Worm (Caenorhabditis elegans): Measurements from ENCODE around the gene srx-51.
"Not testable (repeated sequence)": the region's sequence is repeated elsewhere in the genome, so short reads cannot be mapped to it uniquely, and the experiment has no call there.

The srx-51 gene

DNA sequence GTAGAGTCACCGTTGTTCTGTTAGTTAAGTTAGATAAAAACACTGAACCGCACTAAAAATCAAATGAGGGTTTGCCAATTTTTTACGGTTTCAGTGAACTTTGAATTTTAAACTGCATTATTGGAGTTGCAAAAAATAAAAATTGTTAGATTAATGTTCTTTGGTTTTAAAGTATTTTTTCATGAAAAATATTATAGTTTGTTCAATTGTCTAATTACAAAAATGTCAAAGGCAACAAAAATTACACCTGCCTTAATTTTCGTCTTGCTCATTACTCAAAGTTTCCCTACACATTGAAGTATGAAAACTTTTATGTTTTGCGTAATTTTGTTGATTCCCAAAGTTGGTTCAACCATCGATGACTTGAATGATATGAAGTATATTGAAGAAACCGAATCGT is 29.1 kb downstream of the srx-51 start, which contains the start of gene irld-62:
Gene irld-62 (plus strand): TSS at position 301 of the 400 bp plus-strand sequence.
- TF ChIP-seq ets-7 (tag; optimal IDR thresholded peaks at IDR 0.05) = no peak
- TF ChIP-seq ceh-13 (GFP tag; optimal IDR thresholded peaks at IDR 0.05) = no peak
- TF ChIP-seq hnd-1 (tag; optimal IDR thresholded peaks at IDR 0.05) = no peak
- no peak for TF ChIP-seq ama-1 (optimal IDR thresholded peaks at IDR 0.05)
- no peak for TF ChIP-seq ceh-36 (tag; optimal IDR thresholded peaks at IDR 0.05)
- no peak for TF ChIP-seq sea-1 (GFP tag; conservative IDR thresholded peaks at IDR 0.05)
- no peak for TF ChIP-seq tra-4 (tag; optimal IDR thresholded peaks at IDR 0.05)
- TF ChIP-seq hmg-4 (GFP tag; optimal IDR thresholded peaks at IDR 0.05) = no peak
- TF ChIP-seq pes-1 (GFP tag; IDR thresholded peaks at IDR 0.05) = no peak
- TF ChIP-seq F13C5.2 (tag; optimal IDR thresholded peaks at IDR 0.05) = no peak
- no peak for TF ChIP-seq flt-1 (GFP tag; IDR thresholded peaks at IDR 0.05)
- no peak for TF ChIP-seq aly-1 (tag; optimal IDR thresholded peaks at IDR 0.05)
- no peak for TF ChIP-seq scrt-1 (GFP tag; IDR thresholded peaks at IDR 0.05)
- TF ChIP-seq tbx-37 (GFP tag; conservative IDR thresholded peaks at IDR 0.05) = no peak
- no peak for TF ChIP-seq hmbx-1 (tag; optimal IDR thresholded peaks at IDR 0.05)
- no peak for TF ChIP-seq tbx-11 (GFP tag; IDR thresholded peaks at IDR 0.05)
- TF ChIP-seq B0310.2 (tag; optimal IDR thresholded peaks at IDR 0.05) = no peak

- no peak for TF ChIP-seq tbx-37 (GFP tag; conservative IDR thresholded peaks at IDR 0.05)
- no peak for TF ChIP-seq ets-7 (tag; optimal IDR thresholded peaks at IDR 0.05)
- TF ChIP-seq ceh-36 (tag; optimal IDR thresholded peaks at IDR 0.05) = no peak
- no peak for TF ChIP-seq aly-1 (tag; optimal IDR thresholded peaks at IDR 0.05)
- no peak for TF ChIP-seq flt-1 (GFP tag; IDR thresholded peaks at IDR 0.05)
- TF ChIP-seq ama-1 (optimal IDR thresholded peaks at IDR 0.05) = no peak
- TF ChIP-seq ceh-13 (GFP tag; optimal IDR thresholded peaks at IDR 0.05) = no peak
- no peak for TF ChIP-seq hnd-1 (tag; optimal IDR thresholded peaks at IDR 0.05)
- TF ChIP-seq hmbx-1 (tag; optimal IDR thresholded peaks at IDR 0.05) = no peak
- no peak for TF ChIP-seq pes-1 (GFP tag; IDR thresholded peaks at IDR 0.05)
- TF ChIP-seq F13C5.2 (tag; optimal IDR thresholded peaks at IDR 0.05) = no peak
- TF ChIP-seq hmg-4 (GFP tag; optimal IDR thresholded peaks at IDR 0.05) = no peak
- TF ChIP-seq sea-1 (GFP tag; conservative IDR thresholded peaks at IDR 0.05) = no peak
- TF ChIP-seq B0310.2 (tag; optimal IDR thresholded peaks at IDR 0.05) = no peak
- TF ChIP-seq scrt-1 (GFP tag; IDR thresholded peaks at IDR 0.05) = no peak
Observed at ce11 chrV:15313529-15313928, 31.8 kb downstream of the srx-51 start.

DNA sequence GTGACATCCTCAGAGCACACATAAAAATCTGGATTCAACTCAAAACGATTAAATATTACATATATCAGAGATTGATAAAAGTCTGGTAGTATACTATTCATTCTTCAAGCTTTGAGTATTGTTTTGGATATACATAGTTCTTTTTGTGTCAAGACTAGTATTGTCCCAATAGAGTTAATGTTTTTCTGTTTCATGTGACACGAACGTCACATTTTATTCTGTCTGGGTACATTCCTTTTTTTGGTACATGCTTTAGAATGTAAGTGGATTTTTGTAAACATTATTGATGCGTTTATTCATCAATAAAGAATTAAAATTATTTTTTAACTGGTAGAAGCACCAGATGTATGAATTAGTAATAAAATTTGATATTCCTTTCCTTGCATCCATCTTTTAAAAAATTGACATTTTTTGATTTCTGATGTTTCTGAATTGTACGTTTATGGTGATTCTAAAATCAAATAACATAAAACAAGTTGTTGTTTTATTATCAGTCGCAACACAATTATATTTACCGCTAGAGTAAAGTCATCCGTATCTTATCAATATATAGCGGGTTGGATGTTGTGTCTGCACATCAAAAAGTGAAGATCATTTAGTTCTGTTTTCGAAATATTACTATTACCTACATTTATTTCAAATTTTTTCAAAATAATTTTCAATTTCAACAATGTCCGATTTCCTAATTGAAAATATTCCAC is 34.3 kb downstream of the srx-51 start, which contains the start of the genes srt-22 and nhr-246:
Gene srt-22 (minus strand): TSS at position 101 of the 701 bp plus-strand sequence.
Gene nhr-246 (plus strand): TSS at position 651 of the 701 bp plus-strand sequence.
- no peak for TF ChIP-seq ceh-13 (GFP tag; optimal IDR thresholded peaks at IDR 0.05)

DNA sequence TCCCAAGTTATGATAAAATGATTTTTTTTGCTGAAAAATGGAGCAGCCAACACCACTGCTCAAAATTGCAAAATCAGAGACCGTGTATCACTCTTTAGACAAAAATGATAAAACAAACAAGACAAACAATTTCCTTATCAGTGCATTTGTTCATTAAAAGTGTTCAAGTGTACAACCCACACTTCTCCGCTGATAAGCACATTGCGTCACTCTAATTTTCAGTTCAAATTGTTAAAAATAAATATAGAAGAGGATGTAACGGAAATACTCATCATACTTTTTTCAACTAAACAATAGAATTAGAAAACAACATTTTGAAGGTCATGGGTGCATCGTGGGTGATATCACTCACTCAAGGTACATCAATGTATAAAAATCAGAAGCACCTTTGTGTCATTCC is 36.9 kb downstream of the srx-51 start, which contains the start of gene nhr-291:
Gene nhr-291 (plus strand): TSS at position 324 of the 400 bp plus-strand sequence.
- no peak for TF ChIP-seq aly-1 (tag; optimal IDR thresholded peaks at IDR 0.05)
- no peak for TF ChIP-seq tra-4 (tag; optimal IDR thresholded peaks at IDR 0.05)
- no peak for TF ChIP-seq hmbx-1 (tag; optimal IDR thresholded peaks at IDR 0.05)
- TF ChIP-seq ceh-13 (GFP tag; optimal IDR thresholded peaks at IDR 0.05) = no peak
- TF ChIP-seq sea-1 (GFP tag; conservative IDR thresholded peaks at IDR 0.05) = no peak
- TF ChIP-seq pes-1 (GFP tag; IDR thresholded peaks at IDR 0.05) = no peak
- TF ChIP-seq scrt-1 (GFP tag; IDR thresholded peaks at IDR 0.05) = no peak
- TF ChIP-seq B0310.2 (tag; optimal IDR thresholded peaks at IDR 0.05) = no peak
- no peak for TF ChIP-seq ets-7 (tag; optimal IDR thresholded peaks at IDR 0.05)
- no peak for TF ChIP-seq tbx-11 (GFP tag; IDR thresholded peaks at IDR 0.05)
- TF ChIP-seq ama-1 (optimal IDR thresholded peaks at IDR 0.05) = no peak
- TF ChIP-seq hmg-4 (GFP tag; optimal IDR thresholded peaks at IDR 0.05) = no peak
- TF ChIP-seq ceh-36 (tag; optimal IDR thresholded peaks at IDR 0.05) = no peak
- TF ChIP-seq tbx-37 (GFP tag; conservative IDR thresholded peaks at IDR 0.05) = no peak
- TF ChIP-seq F13C5.2 (tag; optimal IDR thresholded peaks at IDR 0.05) = no peak
- TF ChIP-seq hnd-1 (tag; optimal IDR thresholded peaks at IDR 0.05) = no peak
- no peak for TF ChIP-seq flt-1 (GFP tag; IDR thresholded peaks at IDR 0.05)

DNA sequence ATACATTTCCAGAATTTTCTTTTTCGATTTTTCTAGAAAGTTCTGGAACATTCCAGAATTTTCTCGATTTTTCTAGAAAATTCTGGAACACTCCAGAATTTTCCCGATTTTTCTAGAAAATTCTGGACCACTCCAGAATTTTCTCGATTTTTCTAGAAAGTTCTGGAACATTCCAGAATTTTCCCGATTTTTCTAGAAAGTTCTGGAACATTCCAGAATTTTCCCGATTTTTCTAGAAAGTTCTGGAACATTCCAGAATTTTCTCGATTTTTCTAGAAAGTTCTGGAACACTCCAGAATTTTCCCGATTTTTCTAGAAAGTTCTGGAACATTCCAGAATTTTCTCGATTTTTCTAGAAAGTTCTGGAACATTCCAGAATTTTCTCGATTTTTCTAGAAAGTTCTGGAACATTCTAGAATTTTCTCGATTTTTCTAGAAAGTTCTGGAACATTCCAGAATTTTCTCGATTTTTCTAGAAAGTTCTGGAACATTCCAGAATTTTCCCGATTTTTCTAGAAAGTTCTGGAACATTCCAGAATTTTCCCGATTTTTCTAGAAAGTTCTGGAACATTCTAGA is 39.1 kb downstream of the srx-51 start:
- TF ChIP-seq pes-1 (GFP tag; IDR thresholded peaks at IDR 0.05) (peak; percentile 64), flt-1 (GFP tag; IDR thresholded peaks at IDR 0.05) (peak; percentile 51; the same call in 1 of the 2 replicates)

DNA sequence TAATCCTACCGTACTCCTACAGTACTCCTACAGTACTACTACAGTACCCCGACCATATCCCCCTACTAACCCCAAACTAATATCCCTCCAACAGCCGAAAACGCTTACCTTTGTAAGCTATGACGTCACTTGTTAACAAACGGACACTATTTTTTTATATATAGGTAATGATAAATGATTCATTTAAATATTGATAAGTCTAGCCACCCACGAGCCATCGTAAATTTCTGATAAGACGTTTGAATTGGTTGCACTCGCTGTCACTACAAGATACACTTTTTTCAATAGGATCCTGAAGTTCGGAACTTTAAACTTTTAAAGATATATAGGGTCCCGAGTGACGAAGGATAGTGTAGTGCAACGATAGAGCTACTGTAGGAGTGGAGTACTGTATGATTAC is 41.0 kb downstream of the srx-51 start, which contains the start of gene nhr-247:
Gene nhr-247 (plus strand): TSS at position 330 of the 400 bp plus-strand sequence.
- not testable (repeated sequence) for TF ChIP-seq ceh-13 (GFP tag; optimal IDR thresholded peaks at IDR 0.05); tbx-37 (GFP tag; conservative IDR thresholded peaks at IDR 0.05); aly-1 (tag; optimal IDR thresholded peaks at IDR 0.05)

- TF ChIP-seq F13C5.2 (tag; optimal IDR thresholded peaks at IDR 0.05) = no peak
- no peak for TF ChIP-seq B0310.2 (tag; optimal IDR thresholded peaks at IDR 0.05)
- no peak for TF ChIP-seq tbx-37 (GFP tag; conservative IDR thresholded peaks at IDR 0.05)
- TF ChIP-seq hnd-1 (tag; optimal IDR thresholded peaks at IDR 0.05) = no peak
- TF ChIP-seq sea-1 (GFP tag; conservative IDR thresholded peaks at IDR 0.05) = no peak
- no peak for TF ChIP-seq hmbx-1 (tag; optimal IDR thresholded peaks at IDR 0.05)
- no peak for TF ChIP-seq ceh-36 (tag; optimal IDR thresholded peaks at IDR 0.05)
- no peak for TF ChIP-seq ama-1 (optimal IDR thresholded peaks at IDR 0.05)
- TF ChIP-seq flt-1 (GFP tag; IDR thresholded peaks at IDR 0.05) = no peak
- TF ChIP-seq hmg-4 (GFP tag; optimal IDR thresholded peaks at IDR 0.05) = no peak
- TF ChIP-seq scrt-1 (GFP tag; IDR thresholded peaks at IDR 0.05) = no peak
- no peak for TF ChIP-seq pes-1 (GFP tag; IDR thresholded peaks at IDR 0.05)
- TF ChIP-seq ets-7 (tag; optimal IDR thresholded peaks at IDR 0.05) = no peak
- TF ChIP-seq tbx-11 (GFP tag; IDR thresholded peaks at IDR 0.05) = no peak
- TF ChIP-seq ceh-13 (GFP tag; optimal IDR thresholded peaks at IDR 0.05) = no peak
- no peak for TF ChIP-seq tra-4 (tag; optimal IDR thresholded peaks at IDR 0.05)
Observed at ce11 chrV:15323417-15323816, 41.7 kb downstream of the srx-51 start.

Measured in whole organism, early embryonic.